Worm (Caenorhabditis elegans): ENCODE measurements around the gene skr-3.
A peak's percentile ranks its signal among the peaks of the same experiment; 100 is the strongest.

Gene skr-3

ce11 chrV:16094862-16095261 lies 26.0 kb upstream of the skr-3 start:
- TF ChIP-seq nhr-129 (tag; optimal IDR thresholded peaks at IDR 0.05) (peak; percentile 47), Y55F3AM.14 (GFP tag; optimal IDR thresholded peaks at IDR 0.05) (no peak), mdl-1 (tag; optimal IDR thresholded peaks at IDR 0.05) (no peak), crh-2 (tag; optimal IDR thresholded peaks at IDR 0.05) (no peak), sma-9 (GFP tag; optimal IDR thresholded peaks at IDR 0.05) (peak; percentile 57), sma-9 (tag; optimal IDR thresholded peaks at IDR 0.05) (no peak), fos-1 (tag; optimal IDR thresholded peaks at IDR 0.05) (peak; percentile 26)

- no peak for TF ChIP-seq sma-9 (GFP tag; optimal IDR thresholded peaks at IDR 0.05)
- TF ChIP-seq sma-9 (tag; optimal IDR thresholded peaks at IDR 0.05) = no peak
- TF ChIP-seq nhr-77 (tag; optimal IDR thresholded peaks at IDR 0.05) = no peak
- no peak for TF ChIP-seq R02D3.7 (tag; optimal IDR thresholded peaks at IDR 0.05)
- no peak for TF ChIP-seq nhr-11 (tag; optimal IDR thresholded peaks at IDR 0.05)
- no peak for TF ChIP-seq nhr-21 (tag; optimal IDR thresholded peaks at IDR 0.05)
- no peak for TF ChIP-seq nhr-129 (tag; optimal IDR thresholded peaks at IDR 0.05)
- no peak for TF ChIP-seq ztf-11 (tag; optimal IDR thresholded peaks at IDR 0.05)
- no peak for TF ChIP-seq lin-39 (tag; optimal IDR thresholded peaks at IDR 0.05)
These were observed 21.4 kb upstream of the skr-3 start, which contains the start of gene str-7 for ce11 chrV:16099441-16099840. Gene str-7, minus strand, starts transcription at chrV:16099541.

ce11 chrV:16100103-16100730 lies 20.7 kb upstream of the skr-3 start, which contains the start of gene cth-1:
Gene cth-1, plus strand, starts transcription at chrV:16100680.
- TF ChIP-seq sma-9 (GFP tag; optimal IDR thresholded peaks at IDR 0.05) (peak; percentile 84), sma-9 (tag; optimal IDR thresholded peaks at IDR 0.05) (no peak), ztf-4 (tag; optimal IDR thresholded peaks at IDR 0.05) (no peak), fos-1 (tag; optimal IDR thresholded peaks at IDR 0.05) (peak; percentile 37)

- TF ChIP-seq C34F6.9 (tag; optimal IDR thresholded peaks at IDR 0.05) = no peak
- TF ChIP-seq fos-1 (tag; optimal IDR thresholded peaks at IDR 0.05) = no peak
- TF ChIP-seq ztf-11 (tag; optimal IDR thresholded peaks at IDR 0.05) = no peak
- TF ChIP-seq nhr-6 (tag; optimal IDR thresholded peaks at IDR 0.05) = no peak
- TF ChIP-seq zag-1 (tag; optimal IDR thresholded peaks at IDR 0.05) = no peak
- TF ChIP-seq nhr-10 (tag; optimal IDR thresholded peaks at IDR 0.05) = no peak
- no peak for TF ChIP-seq ztf-1 (GFP tag; conservative IDR thresholded peaks at IDR 0.05)
- TF ChIP-seq nhr-21 (tag; optimal IDR thresholded peaks at IDR 0.05) = no peak
- no peak for TF ChIP-seq F13H6.1 (tag; optimal IDR thresholded peaks at IDR 0.05)
- TF ChIP-seq mdl-1 (tag; optimal IDR thresholded peaks at IDR 0.05) = no peak
- no peak for TF ChIP-seq dmd-4 (tag; optimal IDR thresholded peaks at IDR 0.05)
- no peak for TF ChIP-seq alr-1 (tag; optimal IDR thresholded peaks at IDR 0.05)
- TF ChIP-seq lin-13 (GFP tag; optimal IDR thresholded peaks at IDR 0.05) = no peak
- TF ChIP-seq lin-11 (tag; optimal IDR thresholded peaks at IDR 0.05) = no peak
- TF ChIP-seq nhr-77 (tag; optimal IDR thresholded peaks at IDR 0.05) = no peak
These were observed 17.3 kb upstream of the skr-3 start, which contains the start of gene argk-1 for ce11 chrV:16103594-16103993. Gene argk-1, plus strand, starts transcription at chrV:16103894.

- TF ChIP-seq nhr-12 (tag; optimal IDR thresholded peaks at IDR 0.05) (no peak), ztf-4 (tag; optimal IDR thresholded peaks at IDR 0.05) (no peak), aly-2 (tag; optimal IDR thresholded peaks at IDR 0.05) (no peak), nhr-21 (tag; optimal IDR thresholded peaks at IDR 0.05) (no peak), F13H6.1 (tag; optimal IDR thresholded peaks at IDR 0.05) (no peak), elt-1 (tag; optimal IDR thresholded peaks at IDR 0.05) (no peak), unc-55 (GFP tag; optimal IDR thresholded peaks at IDR 0.05) (no peak), peb-1 (tag; optimal IDR thresholded peaks at IDR 0.05) (no peak), C34F6.9 (tag; optimal IDR thresholded peaks at IDR 0.05) (no peak)
These were observed 6.6 kb upstream of the skr-3 start, which contains the start of gene srxa-16 for ce11 chrV:16114237-16114636. Gene srxa-16, minus strand, starts transcription at chrV:16114337.

- TF ChIP-seq ama-1 (optimal IDR thresholded peaks at IDR 0.05) = no peak
- TF ChIP-seq sma-3 (GFP tag; optimal IDR thresholded peaks at IDR 0.05) = no peak
- TF ChIP-seq nhr-21 (tag; optimal IDR thresholded peaks at IDR 0.05) = no peak
- no peak for TF ChIP-seq ztf-4 (tag; optimal IDR thresholded peaks at IDR 0.05)
- no peak for TF ChIP-seq gmeb-1 (tag; optimal IDR thresholded peaks at IDR 0.05)
These were observed 5.5 kb upstream of the skr-3 start, which contains the start of gene str-25 for ce11 chrV:16115381-16115780. Gene str-25, plus strand, starts transcription at chrV:16115681.

Data from whole organism, L2 larva.